Worm (Caenorhabditis elegans) whole organism, L1 larva: Measurements from ENCODE around the gene F59B10.2.

Experiments
- C16A3.4 ChIP-seq: fragments of 150-350 bp; optimal IDR thresholded peaks from 2 replicates; lab custom pipeline; 2014; ENCODE audit warnings: missing biosample characterization, missing genetic modification characterization
- C34B4.2 ChIP-seq: sonication (generic microtip); optimal IDR thresholded peaks from 2 replicates; lab custom pipeline; 2017; ENCODE audit warnings: mild to moderate bottlenecking, missing genetic modification characterization, missing compliant biosample characterization
- aha-1 ChIP-seq: fragments of 150-350 bp; optimal IDR thresholded peaks from 2 replicates; lab custom pipeline; 2014; ENCODE audit warnings: missing biosample characterization, missing genetic modification characterization
- alr-1 ChIP-seq: fragments of 200-800 bp; sonication (Bioruptor generic); optimal IDR thresholded peaks from 2 replicates; lab custom pipeline; 2018; ENCODE audit warnings: borderline replicate concordance, mild to moderate bottlenecking, missing genetic modification characterization, missing compliant biosample characterization
- ama-1 ChIP-seq: fragments of 150-350 bp; optimal IDR thresholded peaks from 2 replicates; lab custom pipeline; 2014
- ceh-63 ChIP-seq: fragments of 200-800 bp; sonication (Bioruptor generic); optimal IDR thresholded peaks from 2 replicates; lab custom pipeline; 2018; ENCODE audit warnings: mild to moderate bottlenecking, missing genetic modification characterization, missing compliant biosample characterization
- ceh-8 ChIP-seq: fragments of 200-800 bp; sonication (Bioruptor generic); optimal IDR thresholded peaks from 2 replicates; lab custom pipeline; 2018; ENCODE audit warnings: mild to moderate bottlenecking, missing genetic modification characterization, moderate library complexity, missing compliant biosample characterization
- ceh-82 ChIP-seq, 3 experiments: fragments of 150-350 bp in 1 of 3; sonication (generic microtip) in 2 of 3; optimal IDR thresholded peaks; 2 replicates each; lab custom pipeline; 2014 to 2017; ENCODE audit warnings: missing biosample characterization in 3 of 3, missing genetic modification characterization in 3 of 3
- ceh-90 ChIP-seq: sonication (generic microtip); optimal IDR thresholded peaks from 2 replicates; lab custom pipeline; 2016; ENCODE audit warnings: missing genetic modification characterization, missing compliant biosample characterization
- ces-1 ChIP-seq: fragments of 150-350 bp; optimal IDR thresholded peaks from 2 replicates; lab custom pipeline; 2014; ENCODE audit warnings: missing biosample characterization, missing genetic modification reagents, missing genetic modification characterization
- efl-1 ChIP-seq, 4 experiments: fragments of 150-350 bp; optimal IDR thresholded peaks in 3 of 4; peaks in 1 of 4; 1 replicate in 1 of 4; 2 replicates in 3 of 4; lab custom pipeline; 2014; ENCODE audit warnings: missing biosample characterization in 2 of 4, missing genetic modification characterization in 2 of 4, missing genetic modification reagents in 2 of 4
- efl-3 ChIP-seq: fragments of 200-800 bp; sonication (Bioruptor generic); optimal IDR thresholded peaks from 2 replicates; lab custom pipeline; 2018; ENCODE audit warnings: mild to moderate bottlenecking, missing genetic modification characterization, missing compliant biosample characterization
- egl-13 ChIP-seq: sonication (generic microtip); optimal IDR thresholded peaks from 2 replicates; lab custom pipeline; 2016; ENCODE audit warnings: missing genotype, missing genetic modification reagents, missing genetic modification characterization, missing compliant biosample characterization
- elt-2 ChIP-seq: sonication (generic microtip); optimal IDR thresholded peaks from 2 replicates; lab custom pipeline; 2016; ENCODE audit warnings: missing genetic modification characterization, mild to moderate bottlenecking, inconsistent platforms, missing compliant biosample characterization, missing genetic modification reagents
- elt-3 ChIP-seq, 6 experiments: fragments of 150-350 bp in 1 of 6; sonication (generic microtip); optimal IDR thresholded peaks; 2 replicates each; lab custom pipeline; 2017 to 2018; ENCODE audit warnings: missing biosample characterization in 6 of 6, missing genetic modification characterization in 6 of 6, inconsistent platforms in 1 of 6
- fkh-10 ChIP-seq: sonication (generic microtip); optimal IDR thresholded peaks from 2 replicates; lab custom pipeline; 2017; ENCODE audit warnings: missing biosample characterization, missing genetic modification reagents, missing genetic modification characterization
- fkh-4 ChIP-seq: sonication (generic microtip); optimal IDR thresholded peaks from 2 replicates; lab custom pipeline; 2016; ENCODE audit warnings: missing compliant biosample characterization, missing genetic modification characterization, borderline replicate concordance
- fkh-8 ChIP-seq: sonication (generic microtip); optimal IDR thresholded peaks from 2 replicates; lab custom pipeline; 2016; ENCODE audit warnings: mild to moderate bottlenecking, missing genetic modification characterization, missing compliant biosample characterization
- fos-1 ChIP-seq: fragments of 150-350 bp; optimal IDR thresholded peaks from 2 replicates; lab custom pipeline; 2014; ENCODE audit warnings: missing biosample characterization, missing genetic modification characterization
- grh-1 ChIP-seq: fragments of 200-800 bp; sonication (Bioruptor generic); IDR thresholded peaks from 2 replicates; pipeline ENCODE4 v1.3.6; 2022; ENCODE audit warnings: missing genetic modification reagents, missing genetic modification characterization, missing compliant biosample characterization
- hlh-17 ChIP-seq: fragments of 200-800 bp; sonication (Bioruptor generic); optimal IDR thresholded peaks from 2 replicates; lab custom pipeline; 2018; ENCODE audit warnings: missing genetic modification characterization, mild to moderate bottlenecking, missing compliant biosample characterization, moderate library complexity, borderline replicate concordance
- hlh-4 ChIP-seq: sonication (generic microtip); optimal IDR thresholded peaks from 2 replicates; lab custom pipeline; 2016; ENCODE audit warnings: mild to moderate bottlenecking, missing genetic modification characterization, missing compliant biosample characterization
- hpl-2 ChIP-seq: fragments of 150-350 bp; optimal IDR thresholded peaks from 2 replicates; lab custom pipeline; 2014; ENCODE audit warnings: missing biosample characterization, missing genetic modification reagents, missing genetic modification characterization
- irx-1 ChIP-seq: sonication (generic microtip); optimal IDR thresholded peaks from 2 replicates; lab custom pipeline; 2016; ENCODE audit warnings: missing genetic modification characterization, missing compliant biosample characterization
- isw-1 ChIP-seq: fragments of 200-800 bp; sonication (Bioruptor generic); IDR thresholded peaks from 2 replicates; pipeline ENCODE4 v1.3.6; 2022; ENCODE audit warnings: missing genetic modification characterization, missing compliant biosample characterization
- jun-1 ChIP-seq: fragments of 150-350 bp; optimal IDR thresholded peaks from 2 replicates; lab custom pipeline; 2014; ENCODE audit warnings: missing biosample characterization, missing genetic modification reagents, missing genetic modification characterization
- lin-35 ChIP-seq, 2 experiments: fragments of 150-350 bp; optimal IDR thresholded peaks; 2 replicates each; lab custom pipeline; 2014; ENCODE audit warnings: missing biosample characterization in 2 of 2, missing genetic modification characterization in 2 of 2, missing genetic modification reagents in 2 of 2
- lir-3 ChIP-seq: sonication (generic microtip); optimal IDR thresholded peaks from 2 replicates; lab custom pipeline; 2016; ENCODE audit warnings: mild to moderate bottlenecking, missing genetic modification characterization, moderate library complexity, missing compliant biosample characterization; ENCODE audit not compliant: poor library complexity
- mef-2 ChIP-seq: fragments of 150-350 bp; optimal IDR thresholded peaks from 2 replicates; lab custom pipeline; 2014; ENCODE audit warnings: missing biosample characterization, missing genetic modification characterization
- mep-1 ChIP-seq: fragments of 150-350 bp; optimal IDR thresholded peaks from 2 replicates; lab custom pipeline; 2014; ENCODE audit warnings: missing biosample characterization, missing genetic modification characterization
- nhr-11 ChIP-seq: fragments of 150-350 bp; optimal IDR thresholded peaks from 2 replicates; lab custom pipeline; 2014; ENCODE audit warnings: missing biosample characterization, missing genetic modification characterization
- nhr-12 ChIP-seq: sonication (generic microtip); optimal IDR thresholded peaks from 2 replicates; lab custom pipeline; 2017; ENCODE audit warnings: missing biosample characterization, missing genetic modification characterization
- nhr-19 ChIP-seq: fragments of 200-800 bp; sonication (Bioruptor generic); conservative IDR thresholded peaks from 2 replicates; pipeline ENCODE4 v1.3.6; 2022; ENCODE audit warnings: missing genetic modification characterization, missing compliant biosample characterization
- nhr-20 ChIP-seq: sonication (generic microtip); optimal IDR thresholded peaks from 2 replicates; lab custom pipeline; 2016; ENCODE audit warnings: mild to moderate bottlenecking, missing genetic modification characterization, missing compliant biosample characterization
- nhr-47 ChIP-seq: sonication (generic microtip); optimal IDR thresholded peaks from 2 replicates; lab custom pipeline; 2016; ENCODE audit warnings: mild to moderate bottlenecking, missing genetic modification characterization, moderate library complexity, missing compliant biosample characterization
- nhr-71 ChIP-seq: sonication (generic microtip); optimal IDR thresholded peaks from 2 replicates; lab custom pipeline; 2016; ENCODE audit warnings: mild to moderate bottlenecking, missing genetic modification characterization, moderate library complexity, missing compliant biosample characterization
- nhr-76 ChIP-seq: sonication (generic microtip); optimal IDR thresholded peaks from 2 replicates; lab custom pipeline; 2017; ENCODE audit warnings: missing biosample characterization, missing genetic modification characterization
- nhr-84 ChIP-seq: sonication (generic microtip); optimal IDR thresholded peaks from 2 replicates; lab custom pipeline; 2017; ENCODE audit warnings: missing biosample characterization, missing genetic modification characterization
- nhr-85 ChIP-seq: sonication (generic microtip); peaks from one replicate; lab custom pipeline; 2016; ENCODE audit warnings: missing genetic modification characterization, inconsistent platforms, missing compliant biosample characterization
- snpc-4 ChIP-seq: fragments of 150-350 bp; optimal IDR thresholded peaks from 2 replicates; lab custom pipeline; 2014; ENCODE audit warnings: missing biosample characterization, missing genetic modification characterization
- snu-23 ChIP-seq: sonication (generic microtip); optimal IDR thresholded peaks from 2 replicates; lab custom pipeline; 2016; ENCODE audit warnings: missing genetic modification characterization, missing compliant biosample characterization
- sup-37 ChIP-seq: fragments of 200-800 bp; sonication (Bioruptor generic); optimal IDR thresholded peaks from 2 replicates; lab custom pipeline; 2018; ENCODE audit warnings: mild to moderate bottlenecking, missing genetic modification characterization, missing compliant biosample characterization
- tlp-1 ChIP-seq: fragments of 150-350 bp; optimal IDR thresholded peaks from 2 replicates; lab custom pipeline; 2014; ENCODE audit warnings: missing biosample characterization, missing genetic modification characterization
- unc-130 ChIP-seq: fragments of 150-350 bp; optimal IDR thresholded peaks from 2 replicates; lab custom pipeline; 2017; ENCODE audit warnings: missing biosample characterization, missing genetic modification characterization, inconsistent platforms
- unc-62 ChIP-seq: fragments of 150-350 bp; optimal IDR thresholded peaks from 2 replicates; lab custom pipeline; 2014; ENCODE audit warnings: missing biosample characterization, missing genetic modification reagents, missing genetic modification characterization
- unc-98 ChIP-seq: fragments of 200-800 bp; sonication (Bioruptor generic); IDR thresholded peaks from 2 replicates; pipeline ENCODE4 v1.3.6; 2022; ENCODE audit warnings: missing genetic modification characterization, missing compliant biosample characterization
- vab-15 ChIP-seq: sonication (generic microtip); optimal IDR thresholded peaks from 2 replicates; lab custom pipeline; 2017; ENCODE audit warnings: missing genotype, mild to moderate bottlenecking, missing genetic modification characterization, missing compliant biosample characterization
- xbp-1 ChIP-seq: sonication (generic microtip); optimal IDR thresholded peaks from 2 replicates; lab custom pipeline; 2016; ENCODE audit warnings: missing genetic modification characterization, missing compliant biosample characterization
- zip-4 ChIP-seq: fragments of 200-800 bp; sonication (Bioruptor generic); optimal IDR thresholded peaks from 2 replicates; lab custom pipeline; 2018; ENCODE audit warnings: mild to moderate bottlenecking, missing genetic modification characterization, moderate library complexity, missing compliant biosample characterization
- ztf-4 ChIP-seq: fragments of 150-350 bp; optimal IDR thresholded peaks from 2 replicates; lab custom pipeline; 2014; ENCODE audit warnings: missing biosample characterization, missing genetic modification characterization

Gene F59B10.2

DNA sequence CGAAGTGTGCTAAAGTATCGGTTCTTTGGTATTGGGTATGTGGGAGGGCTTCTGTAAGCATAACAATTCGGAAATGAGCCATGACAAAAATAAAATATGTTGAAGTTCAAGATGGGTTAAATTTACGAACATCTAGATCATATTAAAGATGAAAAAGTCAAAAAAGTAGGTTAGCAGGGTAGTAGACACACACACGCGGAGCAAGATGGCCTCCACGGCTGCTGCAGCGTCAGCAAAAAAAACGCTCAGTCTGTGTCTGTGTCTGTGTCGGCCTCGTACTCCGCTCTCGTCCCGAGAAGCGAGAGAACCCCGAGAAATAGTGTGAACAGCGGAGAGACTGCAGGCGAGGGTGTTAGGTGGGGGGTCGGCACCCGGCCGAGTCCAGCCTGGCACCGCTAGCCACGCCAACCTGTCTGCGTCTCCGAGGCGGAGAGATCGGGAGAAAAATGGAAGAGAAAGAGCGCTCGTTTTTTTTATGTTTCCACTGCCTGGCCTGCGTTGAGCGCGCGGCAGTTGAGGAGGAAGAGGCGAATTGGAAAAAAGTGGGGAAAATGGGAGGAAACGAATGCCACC is 7.1 kb downstream of the F59B10.2 start, which contains the start of gene myrf-1 (continued):
- TF ChIP-seq nhr-11 (tag; lab: Kevin White, UChicago) (peak; percentile 84), fkh-10 (peak; percentile 66), xbp-1 (peak; percentile 70), fkh-8 (tag; lab: Kevin White, UChicago) (peak; percentile 90), nhr-19 (GFP tag; lab: Robert Waterston, UW) (peak; percentile 80), lir-3 (tag; lab: Kevin White, UChicago) (peak; percentile 58), sup-37 (GFP tag; lab: Kevin White, UChicago) (no peak), C34B4.2 (tag; lab: Kevin White, UChicago) (no peak)

- TF ChIP-seq vab-15 (tag; lab: Kevin White, UChicago) (no peak), efl-1 (optimal IDR thresholded peaks at IDR 0.05; lab: Kevin White, UChicago) (peak; percentile 19 to 24), efl-1 (GFP tag; optimal IDR thresholded peaks at IDR 0.05 in 1 of 2; lab: Kevin White, UChicago) (no peak), ceh-63 (no peak), ceh-82 (tag; optimal IDR thresholded peaks at IDR 0.05; lab: Kevin White, UChicago) (peak in 1 of 3 experiments; percentile 40), fkh-10 (no peak), isw-1 (no peak), zip-4 (GFP tag; lab: Kevin White, UChicago) (no peak), elt-3 (tag; optimal IDR thresholded peaks at IDR 0.05; lab: Kevin White, UChicago) (peak in 2 of 6 experiments; percentile 26 to 57), jun-1 (tag; lab: Kevin White, UChicago) (no peak), ama-1 (lab: Kevin White, UChicago) (no peak), nhr-47 (tag; lab: Kevin White, UChicago) (no peak), grh-1 (GFP tag; lab: Robert Waterston, UW) (no peak), C16A3.4 (tag; lab: Kevin White, UChicago) (no peak), snu-23 (peak; percentile 59), lin-35 (GFP tag; optimal IDR thresholded peaks at IDR 0.05; lab: Kevin White, UChicago) (peak; percentile 20 to 31), nhr-84 (tag; lab: Kevin White, UChicago) (no peak), alr-1 (tag; lab: Kevin White, UChicago) (no peak), nhr-20 (tag; lab: Kevin White, UChicago) (peak; percentile 61), ces-1 (GFP tag; lab: Kevin White, UChicago) (no peak), nhr-76 (tag; lab: Kevin White, UChicago) (no peak), irx-1 (tag; lab: Kevin White, UChicago) (peak; percentile 33), unc-130 (tag; lab: Kevin White, UChicago) (no peak), mep-1 (tag; lab: Kevin White, UChicago) (peak; percentile 62), ceh-8 (GFP tag; lab: Kevin White, UChicago) (no peak), snpc-4 (tag; lab: Kevin White, UChicago) (no peak), mef-2 (tag; lab: Kevin White, UChicago) (no peak), hpl-2 (GFP tag; lab: Kevin White, UChicago) (no peak), tlp-1 (no peak), lir-3 (tag; lab: Kevin White, UChicago) (no peak), ceh-90 (tag; lab: Kevin White, UChicago) (no peak), elt-2 (tag; lab: Kevin White, UChicago) (no peak), unc-98 (GFP tag; lab: Robert Waterston, UW) (no peak), ztf-4 (tag; lab: Kevin White, UChicago) (no peak), efl-3 (no peak), nhr-11 (tag; lab: Kevin White, UChicago) (no peak), egl-13 (tag; lab: Kevin White, UChicago) (no peak), fkh-4 (tag; lab: Kevin White, UChicago) (no peak), fkh-8 (tag; lab: Kevin White, UChicago) (no peak), hlh-4 (tag; lab: Kevin White, UChicago) (no peak), nhr-85 (tag; lab: Kevin White, UChicago) (peak; percentile 94), unc-62 (GFP tag; lab: Kevin White, UChicago) (no peak), nhr-71 (peak; percentile 58), nhr-12 (tag; lab: Kevin White, UChicago) (no peak), hlh-17 (GFP tag; lab: Kevin White, UChicago) (no peak), fos-1 (tag; lab: Kevin White, UChicago) (no peak), aha-1 (tag; lab: Kevin White, UChicago) (no peak)
Measured at ce11 chrII:10501578-10501977, 8.1 kb downstream of the F59B10.2 start.
